Worm (Caenorhabditis elegans) whole organism, mixed stage, embryonic: Measurements from ENCODE around the gene C17H12.12.

Source experiments
- bed-3 ChIP-seq: fragments of 200-800 bp; sonication (Bioruptor generic); optimal IDR thresholded peaks from 3 replicates; lab custom pipeline; 2018; ENCODE audit warnings: mild to moderate bottlenecking, missing genetic modification characterization, moderate library complexity, missing compliant biosample characterization
- ceh-83 ChIP-seq: fragments of 200-800 bp; sonication (Bioruptor generic); optimal IDR thresholded peaks from 2 replicates; lab custom pipeline; 2018; ENCODE audit warnings: mild to moderate bottlenecking, missing genetic modification characterization, missing compliant biosample characterization
- elt-1 ChIP-seq: sonication (generic microtip); optimal IDR thresholded peaks from 2 replicates; lab custom pipeline; 2017; ENCODE audit warnings: missing genetic modification characterization, mild to moderate bottlenecking, missing compliant biosample characterization, antibody characterized with exemption, moderate library complexity, borderline replicate concordance; ENCODE audit not compliant: insufficient read depth
- elt-3 ChIP-seq: fragments of 150-350 bp; optimal IDR thresholded peaks from 2 replicates; lab custom pipeline; 2014; ENCODE audit warnings: missing biosample characterization, missing genetic modification characterization
- hlh-1 ChIP-seq: fragments of 150-350 bp; optimal IDR thresholded peaks from 2 replicates; lab custom pipeline; 2014; ENCODE audit warnings: missing biosample characterization, missing genetic modification reagents, missing genetic modification characterization
- lin-13 ChIP-seq: fragments of 150-350 bp; optimal IDR thresholded peaks from 2 replicates; lab custom pipeline; 2014; ENCODE audit warnings: missing biosample characterization, missing genetic modification characterization
- mls-2 ChIP-seq: sonication (generic microtip); optimal IDR thresholded peaks from 2 replicates; lab custom pipeline; 2016; ENCODE audit warnings: mild to moderate bottlenecking, missing genetic modification characterization, moderate library complexity, missing compliant biosample characterization
- nhr-2 ChIP-seq: fragments of 150-350 bp; optimal IDR thresholded peaks from 2 replicates; lab custom pipeline; 2014; ENCODE audit warnings: missing biosample characterization, missing genetic modification characterization
- nhr-28 ChIP-seq: fragments of 150-350 bp; optimal IDR thresholded peaks from 2 replicates; lab custom pipeline; 2014; ENCODE audit warnings: missing biosample characterization, missing genetic modification characterization
- pha-4 ChIP-seq: fragments of 150-350 bp; optimal IDR thresholded peaks from 2 replicates; lab custom pipeline; 2018; ENCODE audit warnings: missing biosample characterization, missing genetic modification reagents, missing genetic modification characterization
- sptf-1 ChIP-seq: sonication (generic microtip); optimal IDR thresholded peaks from 2 replicates; lab custom pipeline; 2017; ENCODE audit warnings: mild to moderate bottlenecking, missing genetic modification characterization, moderate library complexity, missing compliant biosample characterization
- zip-8 ChIP-seq: fragments of 150-350 bp; optimal IDR thresholded peaks from 2 replicates; lab custom pipeline; 2014; ENCODE audit warnings: missing biosample characterization, missing genetic modification characterization

C17H12.12 gene

ce11 chrIV:6842470-6843008 lies 46.8 kb downstream of the C17H12.12 start, which contains the start of gene lip-1:
Gene lip-1 (plus strand): TSS chrIV:6842958.
- TF ChIP-seq nhr-28 (tag; lab: Kevin White, UChicago) (no peak), nhr-2 (tag; lab: Kevin White, UChicago) (no peak), elt-1 (tag; lab: Kevin White, UChicago) (no peak), ceh-83 (GFP tag; lab: Kevin White, UChicago) (no peak), mls-2 (tag; lab: Kevin White, UChicago) (no peak), hlh-1 (no peak), bed-3 (GFP tag; lab: Kevin White, UChicago) (no peak), elt-3 (tag; lab: Kevin White, UChicago) (no peak), sptf-1 (tag; lab: Kevin White, UChicago) (no peak), lin-13 (tag; lab: Kevin White, UChicago) (no peak), pha-4 (no peak), zip-8 (tag; lab: Kevin White, UChicago) (no peak)
